Worm (Caenorhabditis elegans) whole organism, late embryonic: ENCODE results near the gene F59B2.3.

Source experiments
- ceh-9 ChIP-seq: sonication (generic microtip); optimal IDR thresholded peaks from 2 replicates; lab custom pipeline; 2016; ENCODE audit warnings: mild to moderate bottlenecking, missing genetic modification characterization, inconsistent platforms, missing compliant biosample characterization
- che-1 ChIP-seq: sonication (generic microtip); optimal IDR thresholded peaks from 2 replicates; lab custom pipeline; 2016; ENCODE audit warnings: mild to moderate bottlenecking, missing genetic modification characterization, missing compliant biosample characterization
- elt-2 ChIP-seq: sonication (generic microtip); optimal IDR thresholded peaks from 2 replicates; lab custom pipeline; 2016; ENCODE audit warnings: missing genetic modification reagents, missing genetic modification characterization, missing compliant biosample characterization
- ets-4 ChIP-seq: sonication (generic microtip); optimal IDR thresholded peaks from 2 replicates; lab custom pipeline; 2016; ENCODE audit warnings: missing genetic modification characterization, missing compliant biosample characterization
- fkh-10 ChIP-seq: fragments of 150-350 bp; optimal IDR thresholded peaks from 2 replicates; lab custom pipeline; 2014; ENCODE audit warnings: missing biosample characterization, missing genetic modification reagents, missing genetic modification characterization
- hlh-13 ChIP-seq: fragments of 200-800 bp; sonication (Bioruptor generic); optimal IDR thresholded peaks from 2 replicates; lab custom pipeline; 2018; ENCODE audit warnings: mild to moderate bottlenecking, missing genetic modification characterization, missing compliant biosample characterization
- lim-6 ChIP-seq: sonication (generic microtip); optimal IDR thresholded peaks from 2 replicates; lab custom pipeline; 2016; ENCODE audit warnings: missing genetic modification characterization, missing compliant biosample characterization
- nfya-1 ChIP-seq: sonication (generic microtip); optimal IDR thresholded peaks from 2 replicates; lab custom pipeline; 2017; ENCODE audit warnings: missing genetic modification characterization, mild to moderate bottlenecking, missing compliant biosample characterization, antibody characterized with exemption, moderate library complexity
- nhr-232 ChIP-seq: sonication (generic microtip); optimal IDR thresholded peaks from 2 replicates; lab custom pipeline; 2016; ENCODE audit warnings: missing genetic modification characterization, missing compliant biosample characterization
- tbx-2 ChIP-seq: sonication (generic microtip); optimal IDR thresholded peaks from 2 replicates; lab custom pipeline; 2016; ENCODE audit warnings: missing genetic modification characterization, missing compliant biosample characterization

ce11 chrIII:8964684-8965283 lies 34.8 kb downstream of the F59B2.3 start:
- TF ChIP-seq fkh-10 (GFP tag; lab: Kevin White, UChicago): no peak
- no peak for TF ChIP-seq ets-4
- no peak for TF ChIP-seq tbx-2 (tag; lab: Kevin White, UChicago)
- no peak for TF ChIP-seq che-1 (tag; lab: Kevin White, UChicago)
- no peak for TF ChIP-seq ceh-9 (tag; lab: Kevin White, UChicago)
- no peak for TF ChIP-seq nfya-1 (tag; lab: Kevin White, UChicago)
- TF ChIP-seq nhr-232: no peak
- TF ChIP-seq hlh-13 (GFP tag; lab: Kevin White, UChicago): no peak
- no peak for TF ChIP-seq lim-6 (tag; lab: Kevin White, UChicago)
- TF ChIP-seq elt-2 (tag; lab: Kevin White, UChicago): no peak
